Worm (Caenorhabditis elegans) whole organism, L4 larva: ENCODE data around the gene C35A5.4.

Experiments used
- ceh-82 ChIP-seq: sonication (generic microtip); optimal IDR thresholded peaks from 2 replicates; lab custom pipeline; 2017; ENCODE audit warnings: missing biosample characterization, missing genetic modification characterization
- dpl-1 ChIP-seq: fragments of 150-350 bp; optimal IDR thresholded peaks from 2 replicates; lab custom pipeline; 2014; ENCODE audit warnings: missing biosample characterization, missing genetic modification reagents, missing genetic modification characterization
- hlh-30 ChIP-seq: sonication (generic microtip); optimal IDR thresholded peaks from 2 replicates; lab custom pipeline; 2017; ENCODE audit warnings: antibody characterized with exemption, mild to moderate bottlenecking, missing genetic modification characterization, missing compliant biosample characterization; ENCODE audit not compliant: insufficient read depth
- mdl-1 ChIP-seq, 2 experiments: fragments of 150-350 bp in 1 of 2; sonication (generic microtip) in 1 of 2; optimal IDR thresholded peaks; 2 replicates each; lab custom pipeline; 2014 to 2017; ENCODE audit warnings: missing biosample characterization in 2 of 2, missing genetic modification characterization in 2 of 2
- php-3 ChIP-seq: fragments of 200-800 bp; sonication (Bioruptor generic); IDR thresholded peaks from 2 replicates; pipeline ENCODE4 v1.3.6; 2022; ENCODE audit warnings: missing genetic modification reagents, missing genetic modification characterization, missing compliant biosample characterization

DNA sequence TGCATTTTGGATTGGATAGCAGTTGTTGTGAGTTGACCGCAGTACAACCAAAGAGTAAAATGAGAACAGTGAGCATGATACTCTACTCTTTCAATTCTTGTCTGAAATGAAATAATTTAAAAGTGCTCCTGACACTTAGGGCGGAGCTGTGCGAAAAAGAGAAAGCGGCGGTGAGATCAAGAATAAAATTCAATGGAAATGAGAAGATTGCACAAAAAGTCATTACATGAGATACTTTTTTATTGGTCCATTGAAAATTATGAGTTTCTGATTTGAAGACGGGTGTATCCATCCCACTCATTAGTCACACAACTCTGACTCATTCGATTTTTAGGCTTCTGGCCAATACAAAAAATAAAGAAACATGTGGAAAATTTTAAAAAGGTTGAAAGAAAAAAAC is 39.6 kb upstream of the C35A5.4 start, which contains the start of gene F22E12.1:
- no peak for TF ChIP-seq mdl-1 (tag; optimal IDR thresholded peaks at IDR 0.05; lab: Kevin White, UChicago)
- no peak for TF ChIP-seq hlh-30 (tag; lab: Kevin White, UChicago)
- no peak for TF ChIP-seq dpl-1
- TF ChIP-seq ceh-82, result no peak
- no peak for TF ChIP-seq php-3 (GFP tag; lab: Robert Waterston, UW)
